Fruit fly (Drosophila melanogaster) whole organism, wandering third instar larva: Measurements from ENCODE around the gene Sec61alpha.

ENCODE experiments used
- Abd-B ChIP-seq: fragments of >200 bp; optimal IDR thresholded peaks from 2 replicates; lab custom pipeline; 2017; ENCODE audit warnings: missing biosample characterization, missing genetic modification characterization
- dmrt93B ChIP-seq: fragments of 200-800 bp; sonication (Bioruptor generic); optimal IDR thresholded peaks from 2 replicates; lab custom pipeline; 2018; ENCODE audit warnings: missing biosample characterization, mild to moderate bottlenecking, missing genetic modification characterization
- lola ChIP-seq: fragments of >200 bp; optimal IDR thresholded peaks from 2 replicates; lab custom pipeline; 2017; ENCODE audit warnings: missing biosample characterization, missing genetic modification characterization

DNA sequence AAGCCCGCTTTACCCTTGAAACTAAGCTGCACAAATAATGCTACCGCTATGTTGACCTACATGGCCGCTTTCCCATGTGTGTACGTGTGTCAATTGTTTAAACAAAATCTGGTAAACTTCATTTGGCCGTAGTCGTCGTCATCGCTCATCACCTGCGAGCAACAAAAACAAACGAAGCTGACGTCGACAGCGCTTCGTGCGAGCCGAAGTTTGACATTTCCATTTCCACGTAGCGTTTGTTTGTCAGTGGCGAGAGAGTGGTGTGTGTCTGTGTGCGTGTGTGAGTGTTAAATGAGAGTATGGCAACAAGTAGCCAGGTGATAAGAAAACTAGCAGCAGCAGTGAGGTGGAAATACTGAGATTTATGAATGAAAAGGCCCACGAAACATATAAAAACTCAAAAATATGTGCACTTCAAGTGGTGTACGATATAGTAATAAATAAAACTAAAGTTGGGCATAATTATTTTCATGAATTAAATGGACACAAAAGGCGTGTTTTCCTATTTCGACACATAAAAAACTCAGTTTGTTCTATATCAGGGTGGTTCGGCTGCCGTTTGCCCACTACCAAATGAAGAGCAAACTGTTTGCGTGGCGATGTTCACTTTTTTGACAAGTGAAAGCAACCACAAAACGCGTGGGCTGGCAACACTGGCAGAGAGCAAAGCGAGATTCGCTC is 1.0 kb downstream of the Sec61alpha start:
- TF ChIP-seq dmrt93B = no peak
- TF ChIP-seq Abd-B (GFP tag; lab: Kevin White, UChicago) = no peak
- no peak for TF ChIP-seq lola (GFP tag; lab: Kevin White, UChicago)
